Fruit fly (Drosophila melanogaster): ENCODE measurements around the gene up.
A peak's percentile ranks its signal among the peaks of the same experiment; 100 is the strongest.

DNA sequence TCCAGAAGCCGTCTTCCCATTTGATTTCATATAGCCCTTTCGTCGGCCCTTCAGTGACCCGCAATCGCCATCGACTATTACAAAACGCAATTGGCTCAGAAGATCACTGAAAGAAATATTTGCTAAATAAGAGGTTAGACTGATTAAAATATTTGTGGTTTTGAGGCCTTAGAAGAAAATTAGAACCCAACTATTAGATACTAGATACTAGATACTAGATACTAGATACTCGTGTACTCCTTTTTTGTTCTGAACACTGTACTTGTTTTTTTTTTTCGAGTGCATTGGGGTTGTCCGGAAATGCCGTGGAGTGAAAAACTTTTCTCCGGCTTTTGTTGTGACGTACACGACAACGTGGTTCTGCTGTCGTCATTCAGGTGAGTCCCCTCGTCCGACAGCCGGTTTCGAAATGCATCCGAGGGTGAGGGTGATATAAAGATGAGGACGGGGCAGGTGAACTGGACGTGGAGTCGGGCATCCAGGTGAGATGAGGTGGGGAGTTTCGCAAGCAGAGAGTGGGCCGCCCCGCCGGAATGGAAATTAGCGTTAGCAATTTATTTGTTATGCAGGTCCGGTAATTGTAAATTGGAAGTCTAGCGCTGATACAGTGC, 28.0 kb upstream of the up start:
- TF ChIP-seq CG7987 (GFP tag; optimal IDR thresholded peaks at IDR 0.05) (no peak), Ptx1 (GFP tag; IDR thresholded peaks at IDR 0.05) (peak; percentile 50; the same call in 1 of the 2 replicates), repo (GFP tag; optimal IDR thresholded peaks at IDR 0.05) (no peak), da (GFP tag; optimal IDR thresholded peaks at IDR 0.05) (no peak), CG18599 (GFP tag; optimal IDR thresholded peaks at IDR 0.05) (no peak), Drgx (GFP tag; IDR thresholded peaks at IDR 0.05) (0 out of 2 replicates have a peak, but pooled peaks have one; percentile 8), aop (GFP tag; IDR thresholded peaks at IDR 0.05) (no peak), Sox102F (GFP tag; optimal IDR thresholded peaks at IDR 0.05) (peak; percentile 38), CG42726 (GFP tag; IDR thresholded peaks at IDR 0.05; ENCODE audit: partially characterized antibody) (no peak), CG1602 (GFP tag; optimal IDR thresholded peaks at IDR 0.05) (no peak), insv (GFP tag; optimal IDR thresholded peaks at IDR 0.05) (no peak)
